Fruit fly (Drosophila melanogaster) whole organism, embryonic: ENCODE results near the gene Cbp20.

ENCODE experiments used
- B-H2 ChIP-seq: fragments of 200-800 bp; sonication (Bioruptor generic); optimal IDR thresholded peaks from 2 replicates; lab custom pipeline; 2018; ENCODE audit warnings: missing biosample characterization, mild to moderate bottlenecking, missing genetic modification characterization
- BtbVII ChIP-seq: fragments of 200-800 bp; sonication (Bioruptor generic); optimal IDR thresholded peaks from 3 replicates; lab custom pipeline; 2017; ENCODE audit warnings: missing biosample characterization, mild to moderate bottlenecking, missing genetic modification characterization
- CG10366 ChIP-seq: fragments of 200-800 bp; sonication (Bioruptor generic); IDR thresholded peaks from 2 replicates; pipeline ENCODE4 v1.3.6; 2022; ENCODE audit warnings: missing biosample characterization, missing genetic modification characterization
- CG10431 ChIP-seq: fragments of 200-800 bp; sonication (Bioruptor generic); optimal IDR thresholded peaks from 3 replicates; lab custom pipeline; 2018; ENCODE audit warnings: missing biosample characterization, mild to moderate bottlenecking, missing genetic modification characterization
- CG11093 ChIP-seq: fragments of 200-800 bp; sonication (Bioruptor generic); IDR thresholded peaks from 3 replicates; pipeline ENCODE4 v1.3.6; 2022; ENCODE audit warnings: missing biosample characterization, missing genetic modification characterization
- CG18619 ChIP-seq: fragments of 200-800 bp; sonication (Bioruptor generic); optimal IDR thresholded peaks from 3 replicates; lab custom pipeline; 2017; ENCODE audit warnings: missing biosample characterization, mild to moderate bottlenecking, missing genetic modification characterization
- CG31224 ChIP-seq: fragments of 200-800 bp; sonication (Bioruptor generic); IDR thresholded peaks from 2 replicates; pipeline ENCODE4 v1.3.6; 2022; ENCODE audit warnings: missing biosample characterization, missing genetic modification characterization
- CG32772 ChIP-seq: fragments of 200-800 bp; sonication (Bioruptor generic); IDR thresholded peaks from 2 replicates; pipeline ENCODE4 v1.3.6; 2022; ENCODE audit warnings: missing biosample characterization, missing genetic modification characterization
- CG34224 ChIP-seq: fragments of 200-800 bp; sonication (Bioruptor generic); IDR thresholded peaks from 3 replicates; pipeline ENCODE4 v1.3.6; 2022; ENCODE audit warnings: missing biosample characterization, missing genetic modification characterization; ENCODE audit not compliant: partially characterized antibody
- CG3847 ChIP-seq: fragments of 200-800 bp; sonication (Bioruptor generic); IDR thresholded peaks from 2 replicates; pipeline ENCODE4 v1.3.6; 2022; ENCODE audit warnings: missing biosample characterization, missing genetic modification characterization
- CG4360 ChIP-seq: fragments of 200-800 bp; sonication (Bioruptor generic); IDR thresholded peaks from 2 replicates; pipeline ENCODE4 v1.3.6; 2022; ENCODE audit warnings: missing biosample characterization, missing genetic modification characterization
- CG4424 ChIP-seq: fragments of 200-800 bp; sonication (Bioruptor generic); optimal IDR thresholded peaks from 3 replicates; lab custom pipeline; 2016; ENCODE audit warnings: missing biosample characterization, missing genetic modification characterization
- CG5180 ChIP-seq: fragments of 200-800 bp; sonication (Bioruptor generic); optimal IDR thresholded peaks from 3 replicates; lab custom pipeline; 2017; ENCODE audit warnings: missing biosample characterization, missing genetic modification characterization, mild to moderate bottlenecking, moderate library complexity, missing genetic modification reagents
- CG6854 ChIP-seq: fragments of 200-800 bp; sonication (Bioruptor generic); optimal IDR thresholded peaks from 3 replicates; lab custom pipeline; 2017; ENCODE audit warnings: missing biosample characterization, mild to moderate bottlenecking, missing genetic modification characterization
- CG7357 ChIP-seq: fragments of 200-800 bp; sonication (Bioruptor generic); IDR thresholded peaks from 3 replicates; pipeline ENCODE4 v1.3.6; 2022; ENCODE audit warnings: missing biosample characterization, missing genetic modification characterization
- CG7839 ChIP-seq: fragments of 200-800 bp; sonication (Bioruptor generic); optimal IDR thresholded peaks from 3 replicates; lab custom pipeline; 2018; ENCODE audit warnings: missing biosample characterization, mild to moderate bottlenecking, missing genetic modification characterization, moderate library complexity
- CG9215 ChIP-seq: fragments of 200-800 bp; sonication (Bioruptor generic); IDR thresholded peaks from 2 replicates; pipeline ENCODE4 v1.3.6; 2022; ENCODE audit warnings: missing biosample characterization, missing genetic modification characterization
- Ets97D ChIP-seq: fragments of 200-800 bp; sonication (Bioruptor generic); optimal IDR thresholded peaks from 3 replicates; lab custom pipeline; 2016; ENCODE audit warnings: missing biosample characterization, missing genetic modification characterization
- HLH3B ChIP-seq: fragments of 200-800 bp; sonication (Bioruptor generic); IDR thresholded peaks from 2 replicates; pipeline ENCODE4 v1.3.6; 2022; ENCODE audit warnings: missing biosample characterization, missing genetic modification characterization
- PHDP ChIP-seq: fragments of 200-800 bp; sonication (Bioruptor generic); optimal IDR thresholded peaks from 3 replicates; lab custom pipeline; 2018; ENCODE audit warnings: missing biosample characterization, mild to moderate bottlenecking, missing genetic modification characterization, moderate library complexity
- Ravus ChIP-seq: fragments of 200-800 bp; sonication (Bioruptor generic); IDR thresholded peaks from 2 replicates; pipeline ENCODE4 v1.3.6; 2022; ENCODE audit warnings: missing biosample characterization, missing genetic modification characterization
- Rx ChIP-seq: fragments of 200-800 bp; sonication (Bioruptor generic); IDR thresholded peaks from 2 replicates; pipeline ENCODE4 v1.3.6; 2022; ENCODE audit warnings: missing biosample characterization, missing genetic modification characterization
- Sin3A ChIP-seq: fragments of >200 bp; optimal IDR thresholded peaks from 2 replicates; lab custom pipeline; 2018
- Sry-β ChIP-seq: fragments of 200-800 bp; sonication (Bioruptor generic); optimal IDR thresholded peaks from 2 replicates; lab custom pipeline; 2018; ENCODE audit warnings: missing biosample characterization, mild to moderate bottlenecking, missing genetic modification characterization, moderate library complexity
- amos ChIP-seq: fragments of 200-800 bp; sonication (Bioruptor generic); IDR thresholded peaks from 2 replicates; pipeline ENCODE4 v1.3.6; 2022; ENCODE audit warnings: missing biosample characterization, missing genetic modification characterization; ENCODE audit not compliant: partially characterized antibody
- ara ChIP-seq: fragments of 200-800 bp; sonication (Bioruptor generic); IDR thresholded peaks from 2 replicates; pipeline ENCODE4 v1.3.6; 2022; ENCODE audit warnings: missing biosample characterization, missing genetic modification characterization
- bbx ChIP-seq: fragments of 200-800 bp; sonication (Bioruptor generic); IDR thresholded peaks from 2 replicates; pipeline ENCODE4 v1.3.6; 2022; ENCODE audit warnings: missing biosample characterization, missing genetic modification characterization; ENCODE audit not compliant: partially characterized antibody
- bowl ChIP-seq: fragments of 200-800 bp; sonication (Bioruptor generic); IDR thresholded peaks from 2 replicates; pipeline ENCODE4 v1.3.6; 2022; ENCODE audit warnings: missing biosample characterization, missing genetic modification characterization
- crp ChIP-seq, 2 experiments: fragments of 200-800 bp; sonication (Bioruptor generic); optimal IDR thresholded peaks; 2 replicates in 1 of 2; 3 replicates in 1 of 2; lab custom pipeline; 2017; ENCODE audit warnings: missing biosample characterization in 2 of 2, missing genetic modification characterization in 2 of 2, mild to moderate bottlenecking in 1 of 2, moderate library complexity in 1 of 2
- danr ChIP-seq: fragments of 200-800 bp; sonication (Bioruptor generic); IDR thresholded peaks from 2 replicates; pipeline ENCODE4 v1.3.6; 2022; ENCODE audit warnings: missing biosample characterization, missing genetic modification characterization
- dimm ChIP-seq: fragments of 200-800 bp; sonication (Bioruptor generic); IDR thresholded peaks from 2 replicates; pipeline ENCODE4 v1.3.6; 2022; ENCODE audit warnings: missing biosample characterization, missing genetic modification characterization
- dmrt99B ChIP-seq: fragments of 200-800 bp; sonication (Bioruptor generic); optimal IDR thresholded peaks from 2 replicates; lab custom pipeline; 2018; ENCODE audit warnings: missing biosample characterization, mild to moderate bottlenecking, missing genetic modification characterization, moderate library complexity
- gfzf ChIP-seq: fragments of 200-800 bp; sonication (Bioruptor generic); optimal IDR thresholded peaks from 2 replicates; lab custom pipeline; 2016; ENCODE audit warnings: missing biosample characterization, mild to moderate bottlenecking, missing genetic modification characterization, moderate library complexity
- gro ChIP-seq: fragments of 200-800 bp; sonication (Bioruptor generic); optimal IDR thresholded peaks from 2 replicates; lab custom pipeline; 2016; ENCODE audit warnings: missing biosample characterization, missing genetic modification characterization
- hth ChIP-seq: fragments of >200 bp; optimal IDR thresholded peaks from 2 replicates; lab custom pipeline; 2017; ENCODE audit warnings: inconsistent platforms
- jumu ChIP-seq: fragments of 200-800 bp; sonication (Bioruptor generic); optimal IDR thresholded peaks from 3 replicates; lab custom pipeline; 2016; ENCODE audit warnings: missing biosample characterization, missing genetic modification characterization
- ken ChIP-seq: fragments of 200-800 bp; sonication (Bioruptor generic); IDR thresholded peaks from 3 replicates; pipeline ENCODE4 v1.3.6; 2022; ENCODE audit warnings: missing biosample characterization, missing genetic modification characterization
- lab ChIP-seq: fragments of 200-800 bp; sonication (Bioruptor generic); optimal IDR thresholded peaks from 3 replicates; lab custom pipeline; 2017; ENCODE audit warnings: missing biosample characterization, missing genetic modification characterization, mild to moderate bottlenecking, moderate library complexity, missing genetic modification reagents
- nau ChIP-seq: fragments of 200-800 bp; sonication (Bioruptor generic); optimal IDR thresholded peaks from 3 replicates; lab custom pipeline; 2017; ENCODE audit warnings: missing biosample characterization, mild to moderate bottlenecking, missing genetic modification characterization, missing genetic modification reagents
- org-1 ChIP-seq: fragments of 200-800 bp; sonication (Bioruptor generic); optimal IDR thresholded peaks from 2 replicates; lab custom pipeline; 2017; ENCODE audit warnings: missing biosample characterization, missing genetic modification characterization
- otp ChIP-seq: fragments of 200-800 bp; sonication (Bioruptor generic); IDR thresholded peaks from 3 replicates; pipeline ENCODE4, ENCODE4 v1.3.6; 2022; ENCODE audit warnings: missing biosample characterization, missing genetic modification characterization
- pnt ChIP-seq: fragments of 200-800 bp; sonication (Bioruptor generic); optimal IDR thresholded peaks from 3 replicates; lab custom pipeline; 2016; ENCODE audit warnings: missing biosample characterization, missing genetic modification characterization
- pros ChIP-seq: fragments of 200-800 bp; sonication (Bioruptor generic); optimal IDR thresholded peaks from 3 replicates; lab custom pipeline; 2019; ENCODE audit warnings: missing biosample characterization, mild to moderate bottlenecking, missing genetic modification characterization, moderate library complexity
- slbo ChIP-seq: fragments of 200-800 bp; sonication (Bioruptor generic); IDR thresholded peaks from 2 replicates; pipeline ENCODE4 v1.3.6; 2022; ENCODE audit warnings: missing biosample characterization, missing genetic modification characterization
- sob ChIP-seq: fragments of 200-800 bp; sonication (Bioruptor generic); IDR thresholded peaks from 2 replicates; pipeline ENCODE4 v1.3.6; 2022; ENCODE audit warnings: missing biosample characterization, missing genetic modification characterization
- sqz ChIP-seq: fragments of 200-800 bp; sonication (Bioruptor generic); optimal IDR thresholded peaks from 3 replicates; lab custom pipeline; 2018; ENCODE audit warnings: missing biosample characterization, mild to moderate bottlenecking, missing genetic modification characterization
- unc-4 ChIP-seq: fragments of 200-800 bp; sonication (Bioruptor generic); IDR thresholded peaks from 2 replicates; pipeline ENCODE4 v1.3.6; 2022; ENCODE audit warnings: missing biosample characterization, missing genetic modification characterization; ENCODE audit not compliant: partially characterized antibody
- unpg ChIP-seq: fragments of 200-800 bp; sonication (Bioruptor generic); optimal IDR thresholded peaks from 3 replicates; lab custom pipeline; 2018; ENCODE audit warnings: missing biosample characterization, mild to moderate bottlenecking, missing genetic modification characterization, moderate library complexity
- zfh2 ChIP-seq: fragments of 200-800 bp; sonication (Bioruptor generic); optimal IDR thresholded peaks from 2 replicates; lab custom pipeline; 2016; ENCODE audit warnings: missing biosample characterization, missing genetic modification characterization

Cbp20 gene

dm6 chr3R:18171983-18172967 is 7.8 kb downstream of the Cbp20 start (continued):
- TF ChIP-seq dmrt99B (peak; percentile 95), Ets97D (GFP tag; lab: Kevin White, UChicago) (peak; percentile 69), ken (GFP tag; lab: Robert Waterston, UW) (peak; percentile 81; the same call in 2 of the 3 replicates), CG11093 (GFP tag; lab: Robert Waterston, UW) (peak; percentile 86), Rx (peak; percentile 66), nau (GFP tag; lab: Kevin White, UChicago) (no peak), gro (GFP tag; lab: Kevin White, UChicago) (peak; percentile 73), bowl (GFP tag; lab: Robert Waterston, UW) (no peak; the same call in 1 of the 2 replicates), unpg (GFP tag; lab: Kevin White, UChicago) (peak; percentile 93), Sin3A (lab: Kevin White, UChicago) (no peak), gfzf (GFP tag; lab: Kevin White, UChicago) (no peak), bbx (GFP tag; lab: Robert Waterston, UW) (no peak), HLH3B (GFP tag; lab: Robert Waterston, UW) (peak; percentile 87), CG7357 (peak; percentile 81), sob (GFP tag; lab: Robert Waterston, UW) (peak; percentile 90), CG9215 (peak; percentile 87), CG10431 (peak; percentile 83), slbo (peak; percentile 87), CG32772 (GFP tag; lab: Robert Waterston, UW) (peak; percentile 89), hth (no peak), Sry-β (peak; percentile 51), CG18619 (peak; percentile 93), crp (GFP tag; optimal IDR thresholded peaks at IDR 0.05; lab: Kevin White, UChicago) (peak in 1 of 2 experiments; percentile 62), CG31224 (peak; percentile 77), CG3847 (peak; percentile 87), amos (GFP tag; lab: Robert Waterston, UW) (no peak), lab (GFP tag; lab: Kevin White, UChicago) (peak; percentile 95), jumu (GFP tag; lab: Kevin White, UChicago) (peak; percentile 84), CG7839 (tag; lab: Kevin White, UChicago) (peak; percentile 95), dimm (GFP tag; lab: Robert Waterston, UW) (peak; percentile 54), CG34224 (GFP tag; lab: Robert Waterston, UW) (no peak), pros (no peak), org-1 (GFP tag; lab: Kevin White, UChicago) (peak; percentile 94), BtbVII (GFP tag; lab: Kevin White, UChicago) (peak; percentile 92), B-H2 (GFP tag; lab: Kevin White, UChicago) (peak; percentile 91), pnt (peak; percentile 71), zfh2 (GFP tag; lab: Kevin White, UChicago) (peak; percentile 84), sqz (peak; percentile 81), CG4424 (GFP tag; lab: Kevin White, UChicago) (peak; percentile 94), CG6854 (GFP tag; lab: Kevin White, UChicago) (peak; percentile 89), CG5180 (GFP tag; lab: Kevin White, UChicago) (peak; percentile 84), danr (GFP tag; lab: Robert Waterston, UW) (peak; percentile 66), PHDP (tag; lab: Kevin White, UChicago) (peak; percentile 94), Ravus (peak; percentile 61), CG4360 (GFP tag; lab: Robert Waterston, UW) (peak; percentile 16), ara (peak; percentile 81), CG10366 (GFP tag; lab: Robert Waterston, UW) (peak; percentile 82), otp (GFP tag; lab: Robert Waterston, UW) (peak; percentile 65; the same call in 2 of the 3 replicates), unc-4 (GFP tag; lab: Robert Waterston, UW) (no peak)
